Worm (Caenorhabditis elegans) whole organism, mixed stage, embryonic: ENCODE data around the gene F56C3.4.

Experiments used
- bed-3 ChIP-seq: fragments of 200-800 bp; sonication (Bioruptor generic); optimal IDR thresholded peaks from 3 replicates; lab custom pipeline; 2018; ENCODE audit warnings: mild to moderate bottlenecking, missing genetic modification characterization, moderate library complexity, missing compliant biosample characterization
- blmp-1 ChIP-seq: fragments of 150-350 bp; optimal IDR thresholded peaks from 2 replicates; lab custom pipeline; 2014; ENCODE audit warnings: missing biosample characterization, missing genetic modification characterization
- ceh-39 ChIP-seq: fragments of 150-350 bp; optimal IDR thresholded peaks from 2 replicates; lab custom pipeline; 2014; ENCODE audit warnings: missing biosample characterization, missing genetic modification characterization
- ceh-43 ChIP-seq: fragments of 200-800 bp; sonication (Bioruptor generic); optimal IDR thresholded peaks from 2 replicates; lab custom pipeline; 2018; ENCODE audit warnings: mild to moderate bottlenecking, missing genetic modification characterization, moderate library complexity, missing compliant biosample characterization
- ceh-83 ChIP-seq: fragments of 200-800 bp; sonication (Bioruptor generic); optimal IDR thresholded peaks from 2 replicates; lab custom pipeline; 2018; ENCODE audit warnings: mild to moderate bottlenecking, missing genetic modification characterization, missing compliant biosample characterization
- ces-1 ChIP-seq: fragments of 150-350 bp; optimal IDR thresholded peaks from 2 replicates; lab custom pipeline; 2014; ENCODE audit warnings: missing biosample characterization, missing genetic modification reagents, missing genetic modification characterization
- cnd-1 ChIP-seq: fragments of 200-800 bp; sonication (Bioruptor generic); optimal IDR thresholded peaks from 2 replicates; lab custom pipeline; 2018; ENCODE audit warnings: mild to moderate bottlenecking, missing genetic modification characterization, missing compliant biosample characterization
- drap-1 ChIP-seq: fragments of 200-800 bp; sonication (Bioruptor generic); optimal IDR thresholded peaks from 3 replicates; lab custom pipeline; 2018; ENCODE audit warnings: mild to moderate bottlenecking, missing genetic modification characterization, missing compliant biosample characterization
- elt-1 ChIP-seq: sonication (generic microtip); optimal IDR thresholded peaks from 2 replicates; lab custom pipeline; 2017; ENCODE audit warnings: missing genetic modification characterization, mild to moderate bottlenecking, missing compliant biosample characterization, antibody characterized with exemption, moderate library complexity, borderline replicate concordance; ENCODE audit not compliant: insufficient read depth
- elt-3 ChIP-seq: fragments of 150-350 bp; optimal IDR thresholded peaks from 2 replicates; lab custom pipeline; 2014; ENCODE audit warnings: missing biosample characterization, missing genetic modification characterization
- flh-1 ChIP-seq: fragments of 200-800 bp; sonication (Bioruptor generic); optimal IDR thresholded peaks from 2 replicates; lab custom pipeline; 2018; ENCODE audit warnings: mild to moderate bottlenecking, missing genetic modification characterization, moderate library complexity, missing compliant biosample characterization
- ham-2 ChIP-seq: fragments of 200-800 bp; sonication (Bioruptor generic); optimal IDR thresholded peaks from 2 replicates; lab custom pipeline; 2018; ENCODE audit warnings: mild to moderate bottlenecking, missing genetic modification characterization, missing compliant biosample characterization
- hlh-1 ChIP-seq: fragments of 150-350 bp; optimal IDR thresholded peaks from 2 replicates; lab custom pipeline; 2014; ENCODE audit warnings: missing biosample characterization, missing genetic modification reagents, missing genetic modification characterization
- lin-13 ChIP-seq: fragments of 150-350 bp; optimal IDR thresholded peaks from 2 replicates; lab custom pipeline; 2014; ENCODE audit warnings: missing biosample characterization, missing genetic modification characterization
- lin-32 ChIP-seq: fragments of 200-800 bp; sonication (Bioruptor generic); optimal IDR thresholded peaks from 2 replicates; lab custom pipeline; 2018; ENCODE audit warnings: mild to moderate bottlenecking, missing genetic modification characterization, missing compliant biosample characterization
- mab-5 ChIP-seq: fragments of 150-350 bp; optimal IDR thresholded peaks from 2 replicates; lab custom pipeline; 2014; ENCODE audit warnings: missing biosample characterization, missing genetic modification characterization
- mep-1 ChIP-seq: fragments of 150-350 bp; optimal IDR thresholded peaks from 2 replicates; lab custom pipeline; 2017; ENCODE audit warnings: missing biosample characterization, missing genetic modification reagents, missing genetic modification characterization, inconsistent platforms
- mls-2 ChIP-seq: sonication (generic microtip); optimal IDR thresholded peaks from 2 replicates; lab custom pipeline; 2016; ENCODE audit warnings: mild to moderate bottlenecking, missing genetic modification characterization, moderate library complexity, missing compliant biosample characterization
- nhr-12 ChIP-seq: fragments of 150-350 bp; optimal IDR thresholded peaks from 2 replicates; lab custom pipeline; 2014; ENCODE audit warnings: missing biosample characterization, missing genetic modification characterization
- nhr-2 ChIP-seq: fragments of 150-350 bp; optimal IDR thresholded peaks from 2 replicates; lab custom pipeline; 2014; ENCODE audit warnings: missing biosample characterization, missing genetic modification characterization
- nhr-237 ChIP-seq: fragments of 150-350 bp; optimal IDR thresholded peaks from 2 replicates; lab custom pipeline; 2014; ENCODE audit warnings: missing biosample characterization, missing genetic modification characterization
- nhr-28 ChIP-seq: fragments of 150-350 bp; optimal IDR thresholded peaks from 2 replicates; lab custom pipeline; 2014; ENCODE audit warnings: missing biosample characterization, missing genetic modification characterization
- nhr-76 ChIP-seq: sonication (generic microtip); optimal IDR thresholded peaks from 2 replicates; lab custom pipeline; 2017; ENCODE audit warnings: missing biosample characterization, missing genetic modification characterization
- pha-4 ChIP-seq: fragments of 150-350 bp; optimal IDR thresholded peaks from 2 replicates; lab custom pipeline; 2018; ENCODE audit warnings: missing biosample characterization, missing genetic modification reagents, missing genetic modification characterization
- snpc-4 ChIP-seq: fragments of 150-350 bp; optimal IDR thresholded peaks from 2 replicates; lab custom pipeline; 2014; ENCODE audit warnings: missing biosample characterization, missing genetic modification characterization
- sptf-1 ChIP-seq: sonication (generic microtip); optimal IDR thresholded peaks from 2 replicates; lab custom pipeline; 2017; ENCODE audit warnings: mild to moderate bottlenecking, missing genetic modification characterization, moderate library complexity, missing compliant biosample characterization
- tbx-8 ChIP-seq: fragments of 200-800 bp; sonication (Bioruptor generic); optimal IDR thresholded peaks from 2 replicates; lab custom pipeline; 2018; ENCODE audit warnings: mild to moderate bottlenecking, missing genetic modification characterization, moderate library complexity, missing compliant biosample characterization
- unc-120 ChIP-seq: sonication (generic microtip); optimal IDR thresholded peaks from 2 replicates; lab custom pipeline; 2017; ENCODE audit warnings: missing genetic modification characterization, missing compliant biosample characterization; ENCODE audit not compliant: poor library complexity, severe bottlenecking
- unc-39 ChIP-seq: fragments of 150-350 bp; optimal IDR thresholded peaks from 2 replicates; lab custom pipeline; 2014; ENCODE audit warnings: missing biosample characterization, missing genetic modification characterization
- unc-62 ChIP-seq: fragments of 150-350 bp; optimal IDR thresholded peaks from 2 replicates; lab custom pipeline; 2014; ENCODE audit warnings: missing biosample characterization, missing genetic modification reagents, missing genetic modification characterization
- zip-8 ChIP-seq: fragments of 150-350 bp; optimal IDR thresholded peaks from 2 replicates; lab custom pipeline; 2014; ENCODE audit warnings: missing biosample characterization, missing genetic modification characterization
- ztf-11 ChIP-seq: fragments of 150-350 bp; optimal IDR thresholded peaks from 2 replicates; lab custom pipeline; 2014; ENCODE audit warnings: missing biosample characterization, missing genetic modification characterization

Gene F56C3.4

ce11 chrX:1394437-1394836 is 33.9 kb upstream of the F56C3.4 start:
- TF ChIP-seq nhr-237 (tag; lab: Kevin White, UChicago), result no peak

- TF ChIP-seq ceh-83 (GFP tag; lab: Kevin White, UChicago) (no peak), zip-8 (tag; lab: Kevin White, UChicago) (no peak), mab-5 (tag; lab: Kevin White, UChicago) (no peak), hlh-1 (tag; lab: Kevin White, UChicago) (no peak), ceh-43 (GFP tag; lab: Kevin White, UChicago) (no peak), pha-4 (tag; lab: Kevin White, UChicago) (no peak), ceh-39 (tag; lab: Kevin White, UChicago) (no peak), lin-13 (tag; lab: Kevin White, UChicago) (no peak), unc-120 (tag; lab: Kevin White, UChicago) (no peak), nhr-2 (tag; lab: Kevin White, UChicago) (no peak), nhr-237 (tag; lab: Kevin White, UChicago) (no peak), blmp-1 (no peak), sptf-1 (tag; lab: Kevin White, UChicago) (no peak), ham-2 (no peak), unc-39 (tag; lab: Kevin White, UChicago) (no peak), bed-3 (GFP tag; lab: Kevin White, UChicago) (no peak)
Observed at ce11 chrX:1393891-1394290, 33.4 kb upstream of the F56C3.4 start, which contains the start of gene F56C3.9. Gene F56C3.9 (minus strand): TSS chrX:1393991.

ce11 chrX:1389382-1389983 is 29.0 kb upstream of the F56C3.4 start:
- TF ChIP-seq unc-39 (tag; lab: Kevin White, UChicago) (no peak), drap-1 (GFP tag; lab: Kevin White, UChicago) (no peak), nhr-28 (tag; lab: Kevin White, UChicago) (no peak), nhr-76 (tag; lab: Kevin White, UChicago) (no peak), mab-5 (tag; lab: Kevin White, UChicago) (no peak), lin-32 (GFP tag; lab: Kevin White, UChicago) (no peak), ces-1 (GFP tag; lab: Kevin White, UChicago) (peak; percentile 62), hlh-1 (tag; lab: Kevin White, UChicago) (no peak), sptf-1 (tag; lab: Kevin White, UChicago) (no peak), ham-2 (no peak), lin-13 (tag; lab: Kevin White, UChicago) (no peak), elt-1 (tag; lab: Kevin White, UChicago) (no peak), elt-3 (peak; percentile 74), ceh-43 (GFP tag; lab: Kevin White, UChicago) (no peak), ceh-83 (GFP tag; lab: Kevin White, UChicago) (no peak), mls-2 (tag; lab: Kevin White, UChicago) (no peak), flh-1 (no peak), nhr-237 (tag; lab: Kevin White, UChicago) (peak; percentile 89), cnd-1 (tag; lab: Kevin White, UChicago) (no peak), nhr-12 (tag; lab: Kevin White, UChicago) (no peak), nhr-2 (tag; lab: Kevin White, UChicago) (no peak), ceh-39 (tag; lab: Kevin White, UChicago) (no peak)

- TF ChIP-seq ceh-43 (GFP tag; lab: Kevin White, UChicago), result no peak
- TF ChIP-seq sptf-1 (tag; lab: Kevin White, UChicago), result no peak
- TF ChIP-seq flh-1, result no peak
- no peak for TF ChIP-seq ztf-11
- no peak for TF ChIP-seq mep-1 (tag; lab: Kevin White, UChicago)
- no peak for TF ChIP-seq tbx-8 (GFP tag; lab: Kevin White, UChicago)
- no peak for TF ChIP-seq cnd-1 (tag; lab: Kevin White, UChicago)
- TF ChIP-seq nhr-28 (tag; lab: Kevin White, UChicago), result no peak
- TF ChIP-seq nhr-12 (tag; lab: Kevin White, UChicago), result no peak
- TF ChIP-seq unc-39 (tag; lab: Kevin White, UChicago), result no peak
- TF ChIP-seq nhr-237 (tag; lab: Kevin White, UChicago), result no peak
- TF ChIP-seq mab-5 (tag; lab: Kevin White, UChicago), result no peak
- no peak for TF ChIP-seq unc-62 (GFP tag; lab: Kevin White, UChicago)
- TF ChIP-seq unc-120 (tag; lab: Kevin White, UChicago), result no peak
- TF ChIP-seq bed-3 (GFP tag; lab: Kevin White, UChicago), result no peak
- TF ChIP-seq snpc-4 (tag; lab: Kevin White, UChicago), result no peak
- no peak for TF ChIP-seq ham-2
Observed at ce11 chrX:1386893-1387367, 26.4 kb upstream of the F56C3.4 start, which contains the start of gene F56C3.1. Gene F56C3.1 (plus strand): TSS chrX:1387317.
